Worm (Caenorhabditis elegans) whole organism, late embryonic: Measurements from ENCODE around the gene Y32H12A.7.

Source experiments
- C08G9.2 ChIP-seq: sonication (generic microtip); optimal IDR thresholded peaks from 2 replicates; lab custom pipeline; 2016; ENCODE audit warnings: mild to moderate bottlenecking, missing genetic modification characterization, moderate library complexity, missing compliant biosample characterization
- T23F11.4 ChIP-seq: fragments of 200-800 bp; sonication (Bioruptor generic); optimal IDR thresholded peaks from 2 replicates; lab custom pipeline; 2018; ENCODE audit warnings: mild to moderate bottlenecking, missing genetic modification characterization, missing compliant biosample characterization
- Y22D7AL.16 ChIP-seq: sonication (generic microtip); optimal IDR thresholded peaks from 2 replicates; lab custom pipeline; 2016; ENCODE audit warnings: missing genetic modification characterization, missing compliant biosample characterization
- ahr-1 ChIP-seq: sonication (generic microtip); optimal IDR thresholded peaks from 2 replicates; lab custom pipeline; 2016; ENCODE audit warnings: missing genetic modification characterization, missing compliant biosample characterization
- ama-1 ChIP-seq: fragments of 150-350 bp; optimal IDR thresholded peaks from 2 replicates; lab custom pipeline; 2014
- ceh-14 ChIP-seq: sonication (generic microtip); optimal IDR thresholded peaks from 2 replicates; lab custom pipeline; 2016; ENCODE audit warnings: missing genotype, missing genetic modification characterization, missing compliant biosample characterization
- ceh-18 ChIP-seq: sonication (generic microtip); optimal IDR thresholded peaks from 2 replicates; lab custom pipeline; 2016; ENCODE audit warnings: missing genetic modification characterization, missing compliant biosample characterization
- ceh-34 ChIP-seq: sonication (generic microtip); optimal IDR thresholded peaks from 2 replicates; lab custom pipeline; 2016; ENCODE audit warnings: mild to moderate bottlenecking, missing genetic modification characterization, missing compliant biosample characterization
- ceh-45 ChIP-seq: fragments of 200-800 bp; sonication (Bioruptor generic); IDR thresholded peaks from 2 replicates; pipeline ENCODE4 v1.3.6; 2022; ENCODE audit warnings: missing genetic modification reagents, missing genetic modification characterization, missing compliant biosample characterization
- ceh-48 ChIP-seq: sonication (generic microtip); optimal IDR thresholded peaks from 2 replicates; lab custom pipeline; 2016; ENCODE audit warnings: missing genetic modification characterization, inconsistent platforms, missing compliant biosample characterization
- ceh-6 ChIP-seq: fragments of 200-800 bp; sonication (Bioruptor generic); optimal IDR thresholded peaks from 2 replicates; lab custom pipeline; 2018; ENCODE audit warnings: mild to moderate bottlenecking, missing genetic modification characterization, missing compliant biosample characterization
- che-1 ChIP-seq: sonication (generic microtip); optimal IDR thresholded peaks from 2 replicates; lab custom pipeline; 2016; ENCODE audit warnings: mild to moderate bottlenecking, missing genetic modification characterization, missing compliant biosample characterization
- dmd-4 ChIP-seq: sonication (generic microtip); optimal IDR thresholded peaks from 2 replicates; lab custom pipeline; 2016; ENCODE audit warnings: borderline replicate concordance, missing genetic modification characterization, missing compliant biosample characterization
- dve-1 ChIP-seq: sonication (generic microtip); optimal IDR thresholded peaks from 2 replicates; lab custom pipeline; 2017; ENCODE audit warnings: antibody characterized with exemption, mild to moderate bottlenecking, missing genetic modification characterization, missing compliant biosample characterization
- elt-2 ChIP-seq: sonication (generic microtip); optimal IDR thresholded peaks from 2 replicates; lab custom pipeline; 2016; ENCODE audit warnings: missing genetic modification reagents, missing genetic modification characterization, missing compliant biosample characterization
- ets-4 ChIP-seq: sonication (generic microtip); optimal IDR thresholded peaks from 2 replicates; lab custom pipeline; 2016; ENCODE audit warnings: missing genetic modification characterization, missing compliant biosample characterization
- fax-1 ChIP-seq: sonication (generic microtip); optimal IDR thresholded peaks from 2 replicates; lab custom pipeline; 2016; ENCODE audit warnings: missing genotype, missing genetic modification characterization, missing compliant biosample characterization
- fkh-10 ChIP-seq: fragments of 150-350 bp; optimal IDR thresholded peaks from 2 replicates; lab custom pipeline; 2014; ENCODE audit warnings: missing biosample characterization, missing genetic modification reagents, missing genetic modification characterization
- fkh-6 ChIP-seq: sonication (generic microtip); optimal IDR thresholded peaks from 2 replicates; lab custom pipeline; 2016; ENCODE audit warnings: missing genetic modification characterization, missing compliant biosample characterization
- hlh-13 ChIP-seq: fragments of 200-800 bp; sonication (Bioruptor generic); optimal IDR thresholded peaks from 2 replicates; lab custom pipeline; 2018; ENCODE audit warnings: mild to moderate bottlenecking, missing genetic modification characterization, missing compliant biosample characterization
- hlh-15 ChIP-seq: sonication (generic microtip); optimal IDR thresholded peaks from 2 replicates; lab custom pipeline; 2016; ENCODE audit warnings: missing genetic modification characterization, missing compliant biosample characterization
- hlh-6 ChIP-seq: sonication (generic microtip); optimal IDR thresholded peaks from 2 replicates; lab custom pipeline; 2016; ENCODE audit warnings: missing genotype, missing genetic modification characterization, missing compliant biosample characterization
- lin-11 ChIP-seq: fragments of 200-800 bp; sonication (Bioruptor generic); optimal IDR thresholded peaks from 2 replicates; lab custom pipeline; 2018; ENCODE audit warnings: mild to moderate bottlenecking, missing genetic modification characterization, missing compliant biosample characterization
- madf-2 ChIP-seq: sonication (generic microtip); optimal IDR thresholded peaks from 2 replicates; lab custom pipeline; 2017; ENCODE audit warnings: missing genetic modification characterization, missing compliant biosample characterization
- mec-3 ChIP-seq: sonication (generic microtip); optimal IDR thresholded peaks from 2 replicates; lab custom pipeline; 2016; ENCODE audit warnings: borderline replicate concordance, missing genetic modification characterization, missing compliant biosample characterization
- nfya-1 ChIP-seq: sonication (generic microtip); optimal IDR thresholded peaks from 2 replicates; lab custom pipeline; 2017; ENCODE audit warnings: missing genetic modification characterization, mild to moderate bottlenecking, missing compliant biosample characterization, antibody characterized with exemption, moderate library complexity
- nhr-232 ChIP-seq: sonication (generic microtip); optimal IDR thresholded peaks from 2 replicates; lab custom pipeline; 2016; ENCODE audit warnings: missing genetic modification characterization, missing compliant biosample characterization
- odd-2 ChIP-seq: sonication (generic microtip); optimal IDR thresholded peaks from 2 replicates; lab custom pipeline; 2017; ENCODE audit warnings: antibody characterized with exemption, mild to moderate bottlenecking, missing genetic modification characterization, missing compliant biosample characterization
- pat-9 ChIP-seq: fragments of 200-800 bp; sonication (Bioruptor generic); optimal IDR thresholded peaks from 2 replicates; lab custom pipeline; 2018; ENCODE audit warnings: mild to moderate bottlenecking, missing genetic modification characterization, moderate library complexity, missing compliant biosample characterization
- pax-1 ChIP-seq: fragments of 150-350 bp; optimal IDR thresholded peaks from 2 replicates; lab custom pipeline; 2014; ENCODE audit warnings: missing biosample characterization, missing genetic modification characterization
- pha-4 ChIP-seq: fragments of 150-350 bp; optimal IDR thresholded peaks from 2 replicates; lab custom pipeline; 2018; ENCODE audit warnings: missing biosample characterization, missing genetic modification reagents, missing genetic modification characterization
- pros-1 ChIP-seq: fragments of 150-350 bp; optimal IDR thresholded peaks from 2 replicates; lab custom pipeline; 2014; ENCODE audit warnings: missing biosample characterization, missing genetic modification reagents, missing genetic modification characterization
- ref-2 ChIP-seq: sonication (generic microtip); optimal IDR thresholded peaks from 2 replicates; lab custom pipeline; 2016; ENCODE audit warnings: missing genetic modification characterization, missing compliant biosample characterization
- sox-4 ChIP-seq: sonication (generic microtip); optimal IDR thresholded peaks from 2 replicates; lab custom pipeline; 2017; ENCODE audit warnings: mild to moderate bottlenecking, missing genetic modification characterization, inconsistent platforms, missing compliant biosample characterization
- tbx-2 ChIP-seq: sonication (generic microtip); optimal IDR thresholded peaks from 2 replicates; lab custom pipeline; 2016; ENCODE audit warnings: missing genetic modification characterization, missing compliant biosample characterization
- unc-3 ChIP-seq, 2 experiments: fragments of 200-800 bp in 1 of 2; sonication (Bioruptor generic) in 1 of 2; sonication (generic microtip) in 1 of 2; conservative IDR thresholded peaks in 1 of 2; optimal IDR thresholded peaks in 1 of 2; 2 replicates each; pipeline versions ENCODE4 v1.3.6 to Lab custom; 2016 to 2022; ENCODE audit warnings: missing compliant biosample characterization in 2 of 2, missing genetic modification characterization in 2 of 2, missing genetic modification reagents in 1 of 2
- unc-55 ChIP-seq: sonication (generic microtip); optimal IDR thresholded peaks from 2 replicates; lab custom pipeline; 2017; ENCODE audit warnings: missing biosample characterization, missing genetic modification reagents, missing genetic modification characterization
- unc-86 ChIP-seq: sonication (generic microtip); optimal IDR thresholded peaks from 2 replicates; lab custom pipeline; 2016; ENCODE audit warnings: missing genetic modification characterization, missing compliant biosample characterization
- zip-5 ChIP-seq: sonication (generic microtip); optimal IDR thresholded peaks from 2 replicates; lab custom pipeline; 2016; ENCODE audit warnings: missing genetic modification characterization, missing compliant biosample characterization
- ztf-16 ChIP-seq: sonication (generic microtip); optimal IDR thresholded peaks from 2 replicates; lab custom pipeline; 2017; ENCODE audit warnings: missing genetic modification characterization, missing compliant biosample characterization

The Y32H12A.7 gene

ce11 chrIII:5385315-5385714, at the start of gene Y32H12A.7:
Gene Y32H12A.7, minus strand, starts transcription at chrIII:5385415.
- TF ChIP-seq odd-2 (tag; lab: Kevin White, UChicago), result no peak
- no peak for TF ChIP-seq madf-2 (tag; lab: Kevin White, UChicago)
- TF ChIP-seq ama-1 (lab: Kevin White, UChicago), result no peak
- TF ChIP-seq fkh-10 (GFP tag; lab: Kevin White, UChicago), result no peak

ce11 chrIII:5427096-5427495, 41.9 kb upstream of the Y32H12A.7 start:
- TF ChIP-seq pros-1 (tag; lab: Kevin White, UChicago) (no peak), zip-5 (tag; lab: Kevin White, UChicago) (no peak), ets-4 (tag; lab: Kevin White, UChicago) (no peak), che-1 (no peak), T23F11.4 (GFP tag; lab: Kevin White, UChicago) (no peak), tbx-2 (tag; lab: Kevin White, UChicago) (no peak), unc-86 (tag; lab: Kevin White, UChicago) (no peak), dmd-4 (tag; lab: Kevin White, UChicago) (no peak), lin-11 (tag; lab: Kevin White, UChicago) (no peak), fkh-6 (tag; lab: Kevin White, UChicago) (no peak)

- TF ChIP-seq ceh-6 (GFP tag; lab: Kevin White, UChicago) (no peak), zip-5 (tag; lab: Kevin White, UChicago) (no peak), pros-1 (tag; lab: Kevin White, UChicago) (no peak), pax-1 (tag; lab: Kevin White, UChicago) (peak; percentile 80), pha-4 (no peak)
Measured at ce11 chrIII:5424363-5424762, 39.1 kb upstream of the Y32H12A.7 start.

- TF ChIP-seq pax-1 (tag; lab: Kevin White, UChicago), result peak; percentile 6
- no peak for TF ChIP-seq pat-9 (tag; lab: Kevin White, UChicago)
- no peak for TF ChIP-seq unc-3 (GFP tag; conservative IDR thresholded peaks at IDR 0.05; lab: Robert Waterston, UW)
- TF ChIP-seq unc-3 (tag; optimal IDR thresholded peaks at IDR 0.05; lab: Kevin White, UChicago), result no peak
- TF ChIP-seq ceh-45 (GFP tag; lab: Robert Waterston, UW), result no peak
Measured at ce11 chrIII:5423665-5424133, 38.5 kb upstream of the Y32H12A.7 start, which contains the start of gene dnj-24. Gene dnj-24, minus strand, starts transcription at chrIII:5424083.

ce11 chrIII:5422561-5423103, 37.4 kb upstream of the Y32H12A.7 start:
- TF ChIP-seq Y22D7AL.16 (no peak), ref-2 (tag; lab: Kevin White, UChicago) (no peak), fkh-10 (GFP tag; lab: Kevin White, UChicago) (no peak), hlh-13 (GFP tag; lab: Kevin White, UChicago) (no peak), dve-1 (tag; lab: Kevin White, UChicago) (no peak)

ce11 chrIII:5421406-5421805, 36.2 kb upstream of the Y32H12A.7 start:
- TF ChIP-seq ztf-16, result no peak
- TF ChIP-seq madf-2 (tag; lab: Kevin White, UChicago), result no peak
- TF ChIP-seq ref-2 (tag; lab: Kevin White, UChicago), result no peak
- no peak for TF ChIP-seq Y22D7AL.16
- no peak for TF ChIP-seq ceh-14 (tag; lab: Kevin White, UChicago)
- TF ChIP-seq nfya-1 (tag; lab: Kevin White, UChicago), result peak; percentile 9
- TF ChIP-seq dve-1 (tag; lab: Kevin White, UChicago), result no peak
- TF ChIP-seq nhr-232 (tag; lab: Kevin White, UChicago), result no peak
- no peak for TF ChIP-seq ceh-18 (tag; lab: Kevin White, UChicago)
- TF ChIP-seq pha-4, result no peak
- peak; percentile 31 for TF ChIP-seq unc-55 (GFP tag; lab: Kevin White, UChicago)
- TF ChIP-seq fax-1 (tag; lab: Kevin White, UChicago), result no peak
- no peak for TF ChIP-seq ceh-48 (tag; lab: Kevin White, UChicago)
- no peak for TF ChIP-seq hlh-15 (tag; lab: Kevin White, UChicago)
- TF ChIP-seq hlh-6 (tag; lab: Kevin White, UChicago), result no peak
- TF ChIP-seq ceh-6 (GFP tag; lab: Kevin White, UChicago), result no peak
- TF ChIP-seq sox-4, result no peak
- TF ChIP-seq ahr-1 (tag; lab: Kevin White, UChicago), result no peak
- no peak for TF ChIP-seq T23F11.4 (GFP tag; lab: Kevin White, UChicago)
- peak; percentile 18 for TF ChIP-seq elt-2 (tag; lab: Kevin White, UChicago)
- TF ChIP-seq ceh-34 (tag; lab: Kevin White, UChicago), result no peak
- TF ChIP-seq mec-3 (tag; lab: Kevin White, UChicago), result no peak
- TF ChIP-seq fkh-6 (tag; lab: Kevin White, UChicago), result no peak
- TF ChIP-seq C08G9.2 (tag; lab: Kevin White, UChicago), result no peak
